Fruit fly (Drosophila melanogaster) whole organism, wandering third instar larva: Measurements from ENCODE around the gene CG6729.

Source experiments
- Abd-B ChIP-seq: fragments of >200 bp; optimal IDR thresholded peaks from 2 replicates; lab custom pipeline; 2017; ENCODE audit warnings: missing biosample characterization, missing genetic modification characterization
- CG32264 ChIP-seq: fragments of 200-800 bp; sonication (Bioruptor generic); optimal IDR thresholded peaks from 2 replicates; lab custom pipeline; 2016; ENCODE audit warnings: missing biosample characterization, missing genetic modification characterization
- CG9705 ChIP-seq: fragments of 200-800 bp; sonication (Bioruptor generic); optimal IDR thresholded peaks from 2 replicates; lab custom pipeline; 2018; ENCODE audit warnings: missing biosample characterization, mild to moderate bottlenecking, missing genetic modification characterization
- Dfd ChIP-seq: fragments of >200 bp; optimal IDR thresholded peaks from 2 replicates; lab custom pipeline; 2017; ENCODE audit warnings: missing biosample characterization, missing genetic modification characterization
- Dif ChIP-seq: fragments of 200-275, 200-300 bp; sonication (Bioruptor generic); optimal IDR thresholded peaks from 2 replicates; lab custom pipeline; 2018; ENCODE audit warnings: missing biosample characterization, missing genetic modification characterization; ENCODE audit not compliant: partially characterized antibody
- GATAd ChIP-seq: sonication (Bioruptor generic); optimal IDR thresholded peaks from 2 replicates; lab custom pipeline; 2016; ENCODE audit warnings: missing biosample characterization, missing genetic modification characterization
- HLH106 ChIP-seq: fragments of 200-800 bp; optimal IDR thresholded peaks from 3 replicates; lab custom pipeline; 2019; ENCODE audit warnings: missing biosample characterization, mild to moderate bottlenecking, missing genetic modification characterization, moderate library complexity
- Hr83 ChIP-seq: fragments of 200-300 bp; sonication (Bioruptor generic); optimal IDR thresholded peaks from 2 replicates; lab custom pipeline; 2016; ENCODE audit warnings: missing biosample characterization, mild to moderate bottlenecking, missing genetic modification characterization, moderate library complexity; ENCODE audit not compliant: poor library complexity, severe bottlenecking
- Mio ChIP-seq: sonication (Bioruptor generic); optimal IDR thresholded peaks from 2 replicates; lab custom pipeline; 2016; ENCODE audit warnings: missing biosample characterization, missing genetic modification characterization
- Myc ChIP-seq: fragments of >200 bp; optimal IDR thresholded peaks from 2 replicates; lab custom pipeline; 2017
- N ChIP-seq: fragments of >200 bp; optimal IDR thresholded peaks from 2 replicates; lab custom pipeline; 2018; ENCODE audit warnings: missing biosample characterization, missing external identifiers, missing genetic modification characterization
- OdsH ChIP-seq: fragments of 200-800 bp; sonication (Bioruptor generic); optimal IDR thresholded peaks from 2 replicates; lab custom pipeline; 2016; ENCODE audit warnings: missing biosample characterization, mild to moderate bottlenecking, missing genetic modification characterization
- Rel ChIP-seq, 2 experiments: fragments of 200-800 bp; sonication (Bioruptor generic) in 1 of 2; optimal IDR thresholded peaks; 2 replicates in 1 of 2; 3 replicates in 1 of 2; lab custom pipeline; 2016 to 2019; ENCODE audit warnings: mild to moderate bottlenecking in 2 of 2, missing biosample characterization in 2 of 2, missing genetic modification characterization in 2 of 2, moderate library complexity in 1 of 2
- Sp1 ChIP-seq: fragments of 200-800 bp; sonication (Bioruptor generic); optimal IDR thresholded peaks from 3 replicates; lab custom pipeline; 2019; ENCODE audit warnings: missing biosample characterization, mild to moderate bottlenecking, missing genetic modification characterization, moderate library complexity
- Vsx2 ChIP-seq: fragments of 200-300, 225-300 bp; sonication (Bioruptor generic); optimal IDR thresholded peaks from 2 replicates; lab custom pipeline; 2018; ENCODE audit warnings: missing biosample characterization, missing genetic modification characterization; ENCODE audit not compliant: partially characterized antibody
- br ChIP-seq: fragments of 200-800 bp; sonication (Bioruptor generic); optimal IDR thresholded peaks from 2 replicates; lab custom pipeline; 2016; ENCODE audit warnings: missing biosample characterization, missing genetic modification characterization
- dl ChIP-seq, 2 experiments: fragments of 175-275, 200-275 bp in 1 of 2; fragments of 200-275 bp in 1 of 2; sonication (Bioruptor generic); optimal IDR thresholded peaks; lab custom pipeline; 2018; ENCODE audit warnings: mild to moderate bottlenecking in 2 of 2, missing biosample characterization in 2 of 2, missing genetic modification characterization in 2 of 2, moderate library complexity in 2 of 2; ENCODE audit not compliant: partially characterized antibody in 2 of 2, insufficient read depth in 1 of 2
- dmrt93B ChIP-seq: fragments of 200-800 bp; sonication (Bioruptor generic); optimal IDR thresholded peaks from 2 replicates; lab custom pipeline; 2018; ENCODE audit warnings: missing biosample characterization, mild to moderate bottlenecking, missing genetic modification characterization
- dsf ChIP-seq: sonication (Bioruptor generic); optimal IDR thresholded peaks from 2 replicates; lab custom pipeline; 2016; ENCODE audit warnings: missing biosample characterization, missing genetic modification characterization, borderline replicate concordance
- ey ChIP-seq: fragments of 200-800 bp; sonication (Bioruptor generic); optimal IDR thresholded peaks from 2 replicates; lab custom pipeline; 2016; ENCODE audit warnings: missing biosample characterization, missing genetic modification characterization
- fru ChIP-seq: fragments of 200-800 bp; sonication (Bioruptor generic); optimal IDR thresholded peaks from 3 replicates; lab custom pipeline; 2016; ENCODE audit warnings: missing biosample characterization, mild to moderate bottlenecking, missing genetic modification characterization
- h ChIP-seq: fragments of 200-800 bp; sonication (Bioruptor generic); optimal IDR thresholded peaks from 3 replicates; lab custom pipeline; 2016; ENCODE audit warnings: missing biosample characterization, mild to moderate bottlenecking, missing genetic modification characterization
- jim ChIP-seq: fragments of 175-275, 200-325 bp; sonication (Bioruptor generic); optimal IDR thresholded peaks from 2 replicates; lab custom pipeline; 2016; ENCODE audit warnings: missing biosample characterization, mild to moderate bottlenecking, missing genetic modification characterization
- psq ChIP-seq: fragments of 200-800 bp; sonication (Bioruptor generic); optimal IDR thresholded peaks from 3 replicates; lab custom pipeline; 2017; ENCODE audit warnings: missing biosample characterization, mild to moderate bottlenecking, missing genetic modification characterization, moderate library complexity
- rgr ChIP-seq: fragments of 200-800 bp; sonication (Bioruptor generic); optimal IDR thresholded peaks from 3 replicates; lab custom pipeline; 2016; ENCODE audit warnings: missing biosample characterization, mild to moderate bottlenecking, missing genetic modification characterization
- sage ChIP-seq: fragments of 200-800 bp; sonication (Bioruptor generic); optimal IDR thresholded peaks from 2 replicates; lab custom pipeline; 2016; ENCODE audit warnings: missing biosample characterization, mild to moderate bottlenecking, missing genetic modification characterization
- sv ChIP-seq: fragments of 200-800 bp; sonication (Bioruptor generic); optimal IDR thresholded peaks from 3 replicates; lab custom pipeline; 2016; ENCODE audit warnings: missing biosample characterization, missing genetic modification characterization
- tai ChIP-seq: sonication (Bioruptor generic); optimal IDR thresholded peaks from 2 replicates; lab custom pipeline; 2016; ENCODE audit warnings: missing biosample characterization, missing genetic modification characterization
- usp ChIP-seq: fragments of >200 bp; optimal IDR thresholded peaks from 2 replicates; lab custom pipeline; 2017; ENCODE audit warnings: missing biosample characterization, missing genetic modification characterization
- woc ChIP-seq: sonication (Bioruptor generic); optimal IDR thresholded peaks from 2 replicates; lab custom pipeline; 2016; ENCODE audit warnings: missing biosample characterization, mild to moderate bottlenecking, missing genetic modification characterization

Gene CG6729

DNA sequence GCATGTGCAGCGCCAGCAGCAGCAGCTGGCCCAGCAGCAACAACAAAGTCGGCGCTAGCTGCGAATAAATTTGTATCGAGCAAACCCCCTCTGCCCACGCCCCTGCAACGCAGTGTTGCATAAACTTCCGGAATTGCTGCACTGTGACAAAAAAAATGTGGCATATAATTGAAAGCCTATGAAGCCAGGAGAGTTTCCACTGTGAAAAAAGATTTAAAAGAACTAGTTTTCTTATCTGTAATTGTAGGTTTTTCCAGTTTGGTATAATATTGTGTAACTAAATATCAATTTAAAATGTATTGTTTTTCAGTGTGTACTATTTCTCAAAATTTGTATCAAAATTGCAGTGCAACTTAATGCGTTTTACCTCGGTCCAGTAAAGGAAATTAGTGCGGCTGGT is 4.5 kb upstream of the CG6729 start:
- TF ChIP-seq dsf (GFP tag; lab: Kevin White, UChicago): no peak
- no peak for TF ChIP-seq dmrt93B (GFP tag; lab: Kevin White, UChicago)
- no peak for TF ChIP-seq Abd-B (GFP tag; lab: Kevin White, UChicago)
- no peak for TF ChIP-seq OdsH (GFP tag; lab: Kevin White, UChicago)
- no peak for TF ChIP-seq h (GFP tag; lab: Kevin White, UChicago)
- TF ChIP-seq Myc (lab: Kevin White, UChicago): no peak
- no peak for TF ChIP-seq sv (GFP tag; lab: Kevin White, UChicago)
- TF ChIP-seq Hr83 (GFP tag; lab: Kevin White, UChicago): no peak
- no peak for TF ChIP-seq woc (GFP tag; lab: Kevin White, UChicago)
- no peak for TF ChIP-seq GATAd (GFP tag; lab: Kevin White, UChicago)
- no peak for TF ChIP-seq jim (GFP tag; lab: Kevin White, UChicago)

- TF ChIP-seq rgr (GFP tag; lab: Kevin White, UChicago): peak; percentile 73
- TF ChIP-seq OdsH (GFP tag; lab: Kevin White, UChicago): peak; percentile 61
- no peak for TF ChIP-seq woc (GFP tag; lab: Kevin White, UChicago)
- TF ChIP-seq Hr83 (GFP tag; lab: Kevin White, UChicago): peak; percentile 91
- TF ChIP-seq usp (GFP tag; lab: Kevin White, UChicago): no peak
- TF ChIP-seq Vsx2: peak; percentile 100
- peak; percentile 75 for TF ChIP-seq GATAd (GFP tag; lab: Kevin White, UChicago)
- peak; percentile 100 for TF ChIP-seq Dif
- TF ChIP-seq br (GFP tag; lab: Kevin White, UChicago): peak; percentile 67
- peak; percentile 41 for TF ChIP-seq psq
- TF ChIP-seq CG32264: peak; percentile 26
- no peak for TF ChIP-seq sage
- TF ChIP-seq ey (GFP tag; lab: Kevin White, UChicago): peak; percentile 67
- TF ChIP-seq dl (GFP tag; optimal IDR thresholded peaks at IDR 0.05; lab: Kevin White, UChicago; ENCODE audit: insufficient read depth in 1 of 2, partially characterized antibody in 2 of 2): peak; percentile 98 to 100
- TF ChIP-seq jim (GFP tag; lab: Kevin White, UChicago): no peak
- TF ChIP-seq sv (GFP tag; lab: Kevin White, UChicago): peak; percentile 87
- TF ChIP-seq Mio: no peak
Measured at dm6 chr2L:10736993-10737756, 6.6 kb downstream of the CG6729 start, which contains the start of the genes Vha16-5 and CG12299. TSS of gene Vha16-5 (minus strand) at chr2L:10737043. TSS of gene CG12299 (plus strand) at chr2L:10737345.

dm6 chr2L:10735923-10736322 is 7.8 kb downstream of the CG6729 start, which contains the start of gene Nup107:
TSS of gene Nup107 (minus strand) at chr2L:10736071.
- TF ChIP-seq dl (GFP tag; optimal IDR thresholded peaks at IDR 0.05; lab: Kevin White, UChicago; ENCODE audit: insufficient read depth in 1 of 2, partially characterized antibody in 2 of 2) (no peak), N (GFP tag; lab: Kevin White, UChicago) (peak; percentile 81)

- TF ChIP-seq br (GFP tag; lab: Kevin White, UChicago): peak; percentile 21
- peak; percentile 30 for TF ChIP-seq psq
- peak; percentile 55 for TF ChIP-seq ey (GFP tag; lab: Kevin White, UChicago)
- TF ChIP-seq tai: no peak
- peak; percentile 15 for TF ChIP-seq GATAd (GFP tag; lab: Kevin White, UChicago)
- TF ChIP-seq CG9705 (GFP tag; lab: Kevin White, UChicago): peak; percentile 30
- TF ChIP-seq Abd-B (GFP tag; lab: Kevin White, UChicago): no peak
- TF ChIP-seq CG32264: no peak
- TF ChIP-seq h (GFP tag; lab: Kevin White, UChicago): peak; percentile 65
- peak; percentile 58 for TF ChIP-seq HLH106 (tag; lab: Kevin White, UChicago)
- peak; percentile 32 for TF ChIP-seq fru (GFP tag; lab: Kevin White, UChicago)
- TF ChIP-seq Mio: no peak
- no peak for TF ChIP-seq Sp1 (GFP tag; lab: Kevin White, UChicago)
- no peak for TF ChIP-seq Dif
- no peak for TF ChIP-seq Rel (GFP tag; optimal IDR thresholded peaks at IDR 0.05; lab: Kevin White, UChicago)
- TF ChIP-seq Rel (tag; optimal IDR thresholded peaks at IDR 0.05; lab: Kevin White, UChicago): peak; percentile 75
- peak; percentile 37 for TF ChIP-seq OdsH (GFP tag; lab: Kevin White, UChicago)
- no peak for TF ChIP-seq Hr83 (GFP tag; lab: Kevin White, UChicago)
- TF ChIP-seq usp (GFP tag; lab: Kevin White, UChicago): no peak
- no peak for TF ChIP-seq Dfd (GFP tag; lab: Kevin White, UChicago)
Measured at dm6 chr2L:10732343-10732808, 11.4 kb downstream of the CG6729 start, which contains the start of the genes EMC3 and Dpy-30L1. TSS of gene EMC3 (minus strand) at chr2L:10732423. TSS of gene Dpy-30L1 (plus strand) at chr2L:10732653.
